Worm (Caenorhabditis elegans) whole organism, L4 larva: ENCODE data around the gene srx-36.

Experiments used
- T26A8.4 ChIP-seq: fragments of 200-800 bp; sonication (Bioruptor generic); IDR thresholded peaks from 2 replicates; pipeline ENCODE4 v1.3.6; 2022; ENCODE audit warnings: missing genetic modification characterization, missing compliant biosample characterization
- Y48G9A.11 ChIP-seq: fragments of 200-800 bp; sonication (Bioruptor generic); IDR thresholded peaks from 2 replicates; pipeline ENCODE4 v1.3.6; 2022; ENCODE audit warnings: missing genetic modification reagents, missing genetic modification characterization, missing compliant biosample characterization
- ZK546.5 ChIP-seq, 2 experiments: sonication (generic microtip); optimal IDR thresholded peaks; 2 replicates each; lab custom pipeline; 2017; ENCODE audit warnings: missing biosample characterization in 2 of 2, missing genetic modification characterization in 2 of 2
- aha-1 ChIP-seq: fragments of 150-350 bp; peaks from one replicate; lab custom pipeline; 2014; ENCODE audit warnings: missing biosample characterization, missing genetic modification characterization
- aly-2 ChIP-seq: sonication (generic microtip); optimal IDR thresholded peaks from 2 replicates; lab custom pipeline; 2018; ENCODE audit warnings: missing biosample characterization, missing genetic modification characterization
- ces-1 ChIP-seq: fragments of 150-350 bp; sonication (generic microtip); optimal IDR thresholded peaks from 4 replicates; lab custom pipeline; 2014; ENCODE audit warnings: missing biosample characterization, missing genetic modification reagents, missing genetic modification characterization
- duxl-1 ChIP-seq: sonication (generic microtip); optimal IDR thresholded peaks from 2 replicates; lab custom pipeline; 2016; ENCODE audit warnings: mild to moderate bottlenecking, missing genetic modification characterization, moderate library complexity, missing compliant biosample characterization; ENCODE audit not compliant: poor library complexity
- egl-43 ChIP-seq: fragments of 200-800 bp; sonication (Bioruptor generic); IDR thresholded peaks from 2 replicates; pipeline ENCODE4 v1.3.6; 2022; ENCODE audit warnings: missing genetic modification reagents, missing genetic modification characterization, missing compliant biosample characterization
- fkh-10 ChIP-seq: fragments of 150-350 bp; optimal IDR thresholded peaks from 2 replicates; lab custom pipeline; 2014; ENCODE audit warnings: missing biosample characterization, missing genetic modification reagents, missing genetic modification characterization
- gei-8 ChIP-seq: fragments of 200-800 bp; sonication (Bioruptor generic); optimal IDR thresholded peaks from 2 replicates; lab custom pipeline; 2018; ENCODE audit warnings: mild to moderate bottlenecking, missing genetic modification characterization, missing compliant biosample characterization
- hif-1 ChIP-seq, 2 experiments: sonication (generic microtip); optimal IDR thresholded peaks; 2 replicates each; lab custom pipeline; 2016 to 2017; ENCODE audit warnings: missing compliant biosample characterization in 2 of 2, missing genetic modification characterization in 2 of 2, missing genetic modification reagents in 2 of 2, missing genotype in 2 of 2, mild to moderate bottlenecking in 1 of 2
- hlh-11 ChIP-seq: fragments of 200-800 bp; sonication (Bioruptor generic); optimal IDR thresholded peaks from 2 replicates; lab custom pipeline; 2018; ENCODE audit warnings: mild to moderate bottlenecking, missing genetic modification characterization, missing compliant biosample characterization
- lim-7 ChIP-seq: fragments of 200-800 bp; sonication (Bioruptor generic); IDR thresholded peaks from 2 replicates; pipeline ENCODE4 v1.3.6; 2022; ENCODE audit warnings: missing genetic modification characterization, missing compliant biosample characterization
- madf-5 ChIP-seq, 2 experiments: fragments of 200-800 bp; sonication (Bioruptor generic); IDR thresholded peaks; 2 replicates each; pipeline ENCODE4 v1.3.6; 2022; ENCODE audit warnings: missing compliant biosample characterization in 2 of 2, missing genetic modification characterization in 2 of 2
- mdl-1 ChIP-seq, 2 experiments: fragments of 150-350 bp in 1 of 2; sonication (generic microtip) in 1 of 2; optimal IDR thresholded peaks; 2 replicates each; lab custom pipeline; 2014 to 2017; ENCODE audit warnings: missing biosample characterization in 2 of 2, missing genetic modification characterization in 2 of 2
- mdt-29 ChIP-seq: fragments of 200-800 bp; sonication (Bioruptor generic); IDR thresholded peaks from 2 replicates; pipeline ENCODE4 v1.3.6; 2022; ENCODE audit warnings: missing genetic modification reagents, missing genetic modification characterization, missing compliant biosample characterization
- mes-2 ChIP-seq: sonication (generic microtip); optimal IDR thresholded peaks from 2 replicates; lab custom pipeline; 2016; ENCODE audit warnings: missing genotype, mild to moderate bottlenecking, missing genetic modification characterization, missing compliant biosample characterization; ENCODE audit not compliant: poor library complexity, severe bottlenecking
- nhr-237 ChIP-seq: sonication (generic microtip); optimal IDR thresholded peaks from 2 replicates; lab custom pipeline; 2017; ENCODE audit warnings: missing biosample characterization, missing genetic modification characterization
- nhr-41 ChIP-seq: fragments of 200-800 bp; sonication (Bioruptor generic); IDR thresholded peaks from 2 replicates; pipeline ENCODE4 v1.3.6; 2022; ENCODE audit warnings: missing genetic modification reagents, missing genetic modification characterization, missing compliant biosample characterization
- nhr-42 ChIP-seq: fragments of 200-800 bp; sonication (Bioruptor generic); IDR thresholded peaks from 2 replicates; pipeline ENCODE4 v1.3.6; 2022; ENCODE audit warnings: missing genetic modification characterization, missing compliant biosample characterization
- nhr-48 ChIP-seq: sonication (generic microtip); optimal IDR thresholded peaks from 2 replicates; lab custom pipeline; 2016; ENCODE audit warnings: mild to moderate bottlenecking, missing genetic modification characterization, missing compliant biosample characterization
- nhr-6 ChIP-seq: fragments of 150-350 bp; optimal IDR thresholded peaks from 2 replicates; lab custom pipeline; 2014; ENCODE audit warnings: missing biosample characterization, missing genetic modification characterization
- nhr-76 ChIP-seq: fragments of 150-350 bp; optimal IDR thresholded peaks from 2 replicates; lab custom pipeline; 2014; ENCODE audit warnings: missing biosample characterization, missing genetic modification characterization
- rbr-2 ChIP-seq: sonication (generic microtip); optimal IDR thresholded peaks from 2 replicates; lab custom pipeline; 2016; ENCODE audit warnings: missing genotype, missing genetic modification characterization, missing compliant biosample characterization
- sdz-12 ChIP-seq: fragments of 200-800 bp; sonication (Bioruptor generic); optimal IDR thresholded peaks from 2 replicates; lab custom pipeline; 2018; ENCODE audit warnings: mild to moderate bottlenecking, missing genetic modification characterization, missing compliant biosample characterization
- spr-1 ChIP-seq: sonication (generic microtip); optimal IDR thresholded peaks from 2 replicates; lab custom pipeline; 2016; ENCODE audit warnings: mild to moderate bottlenecking, missing genetic modification characterization, missing compliant biosample characterization
- spr-3 ChIP-seq: fragments of 200-800 bp; sonication (Bioruptor generic); optimal IDR thresholded peaks from 2 replicates; lab custom pipeline; 2018; ENCODE audit warnings: mild to moderate bottlenecking, missing genetic modification characterization, missing compliant biosample characterization
- unc-130 ChIP-seq: sonication (generic microtip); optimal IDR thresholded peaks from 2 replicates; lab custom pipeline; 2016; ENCODE audit warnings: missing genetic modification reagents, missing genetic modification characterization, missing compliant biosample characterization
- unc-62 ChIP-seq, 3 experiments: fragments of 150-350 bp in 1 of 3; sonication (generic microtip); optimal IDR thresholded peaks in 2 of 3; peaks in 1 of 3; 1 replicate in 1 of 3; 2 replicates in 2 of 3; lab custom pipeline; 2014 to 2017; ENCODE audit warnings: missing biosample characterization in 3 of 3, missing genetic modification characterization in 3 of 3, missing genetic modification reagents in 3 of 3, missing genotype in 1 of 3
- zag-1 ChIP-seq: fragments of 150-350 bp; optimal IDR thresholded peaks from 2 replicates; lab custom pipeline; 2014; ENCODE audit warnings: missing biosample characterization, missing genetic modification characterization
- zfp-2 ChIP-seq: sonication (generic microtip); optimal IDR thresholded peaks from 2 replicates; lab custom pipeline; 2016; ENCODE audit warnings: mild to moderate bottlenecking, missing genetic modification characterization, missing compliant biosample characterization
- zfp-3 ChIP-seq: fragments of 200-800 bp; sonication (Bioruptor generic); conservative IDR thresholded peaks from 2 replicates; pipeline ENCODE4 v1.3.6; 2022; ENCODE audit warnings: missing genetic modification reagents, missing genetic modification characterization, missing compliant biosample characterization
- zip-11 ChIP-seq: fragments of 200-800 bp; sonication (Bioruptor generic); IDR thresholded peaks from 2 replicates; pipeline ENCODE4 v1.3.6; 2022; ENCODE audit warnings: missing genetic modification characterization, missing compliant biosample characterization
- ztf-7 ChIP-seq: fragments of 150-350 bp; optimal IDR thresholded peaks from 2 replicates; lab custom pipeline; 2014; ENCODE audit warnings: missing biosample characterization, missing genetic modification characterization

The srx-36 gene

ce11 chrV:7123979-7124378, 6.9 kb downstream of the srx-36 start:
- TF ChIP-seq ztf-7, result no peak
- peak in 1 of 2 experiments; percentile 96 for TF ChIP-seq unc-62 (GFP tag; optimal IDR thresholded peaks at IDR 0.05 in 1 of 2; lab: Kevin White, UChicago)
- no peak for TF ChIP-seq unc-62 (tag; optimal IDR thresholded peaks at IDR 0.05; lab: Kevin White, UChicago)
- no peak for TF ChIP-seq spr-3
- no peak for TF ChIP-seq lim-7 (GFP tag; lab: Robert Waterston, UW)

ce11 chrV:7123188-7123708, 7.6 kb downstream of the srx-36 start, which contains the start of gene lmd-5:
lmd-5 (plus strand) TSS chrV:7123658.
- no peak for TF ChIP-seq nhr-76
- peak; percentile 91 for TF ChIP-seq aha-1 (tag; lab: Kevin White, UChicago)
- peak in 1 of 2 experiments; percentile 67 for TF ChIP-seq unc-62 (GFP tag; optimal IDR thresholded peaks at IDR 0.05 in 1 of 2; lab: Kevin White, UChicago)
- TF ChIP-seq unc-62 (tag; optimal IDR thresholded peaks at IDR 0.05; lab: Kevin White, UChicago), result no peak

DNA sequence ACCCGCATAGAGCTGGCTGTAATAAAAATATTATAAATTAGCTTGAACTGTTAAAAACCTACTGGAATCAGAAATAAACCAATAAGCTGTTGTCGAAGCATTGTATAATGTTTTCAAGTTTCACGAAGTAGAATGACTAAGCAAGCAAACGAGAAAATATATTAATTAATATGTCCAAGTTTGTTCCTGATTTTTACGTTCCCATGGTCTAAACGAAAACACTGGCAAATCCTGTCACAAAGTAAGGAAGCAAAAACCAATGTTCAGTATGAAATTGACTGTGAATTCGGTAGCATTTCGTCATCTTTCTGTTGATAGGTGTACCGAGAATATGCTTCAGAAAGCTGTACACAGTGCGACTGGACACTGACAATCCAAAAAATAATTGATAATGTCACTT, 10.7 kb downstream of the srx-36 start, which contains the start of gene srx-34:
TSS of gene srx-34 (minus strand) at position 101 of the 400 bp plus-strand sequence.
- TF ChIP-seq egl-43 (no peak), ztf-7 (no peak), zfp-3 (no peak), mdt-29 (GFP tag; lab: Robert Waterston, UW) (no peak), duxl-1 (tag; lab: Kevin White, UChicago) (no peak), T26A8.4 (GFP tag; lab: Robert Waterston, UW) (no peak), hif-1 (tag; optimal IDR thresholded peaks at IDR 0.05; lab: Kevin White, UChicago) (no peak), zip-11 (no peak), nhr-48 (tag; lab: Kevin White, UChicago) (no peak), nhr-41 (no peak), hlh-11 (tag; lab: Kevin White, UChicago) (no peak), aly-2 (tag; lab: Kevin White, UChicago) (no peak), nhr-42 (GFP tag; lab: Robert Waterston, UW) (no peak), sdz-12 (GFP tag; lab: Kevin White, UChicago) (no peak)

DNA sequence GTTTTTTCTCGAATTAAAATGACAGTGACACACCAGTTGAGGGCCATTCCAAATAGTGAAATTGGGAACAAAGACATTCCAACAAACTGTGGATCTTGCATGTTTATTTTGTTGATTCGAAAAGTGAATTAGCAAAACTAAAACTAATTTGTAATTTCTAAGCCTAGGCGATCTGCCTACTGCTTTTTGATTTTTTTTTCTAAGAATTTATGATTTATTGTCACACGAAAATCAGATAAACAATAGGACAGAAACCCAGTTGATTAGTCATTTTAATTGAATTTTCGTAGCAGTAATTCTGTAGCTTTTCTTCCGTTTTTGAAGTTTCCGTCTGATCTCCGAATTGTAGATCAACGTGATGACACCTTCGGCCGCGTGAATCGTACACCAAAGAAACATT, 12.1 kb downstream of the srx-36 start, which contains the start of gene srx-33:
TSS of gene srx-33 (minus strand) at position 101 of the 400 bp plus-strand sequence.
- no peak for TF ChIP-seq mdl-1 (tag; optimal IDR thresholded peaks at IDR 0.05; lab: Kevin White, UChicago)
- TF ChIP-seq zfp-2 (tag; lab: Kevin White, UChicago), result no peak
- no peak for TF ChIP-seq spr-1
- no peak for TF ChIP-seq mes-2 (tag; lab: Kevin White, UChicago)
- no peak for TF ChIP-seq gei-8 (GFP tag; lab: Kevin White, UChicago)
- no peak for TF ChIP-seq hif-1 (tag; optimal IDR thresholded peaks at IDR 0.05; lab: Kevin White, UChicago)
- no peak for TF ChIP-seq nhr-42 (GFP tag; lab: Robert Waterston, UW)
- TF ChIP-seq unc-130 (GFP tag; lab: Kevin White, UChicago), result no peak
- no peak for TF ChIP-seq nhr-6
- no peak for TF ChIP-seq Y48G9A.11 (GFP tag; lab: Robert Waterston, UW)
- no peak for TF ChIP-seq madf-5 (GFP tag; IDR thresholded peaks at IDR 0.05; lab: Robert Waterston, UW)

ce11 chrV:7112223-7112622, 18.7 kb downstream of the srx-36 start:
- TF ChIP-seq zag-1 (tag; lab: Kevin White, UChicago), result no peak
- peak in 1 of 2 experiments; percentile 89 for TF ChIP-seq unc-62 (GFP tag; optimal IDR thresholded peaks at IDR 0.05 in 1 of 2; lab: Kevin White, UChicago)
- no peak for TF ChIP-seq unc-62 (tag; optimal IDR thresholded peaks at IDR 0.05; lab: Kevin White, UChicago)
- peak; percentile 62 for TF ChIP-seq aha-1 (tag; lab: Kevin White, UChicago)

ce11 chrV:7111276-7111675, 19.6 kb downstream of the srx-36 start:
- peak; percentile 80 for TF ChIP-seq fkh-10 (GFP tag; lab: Kevin White, UChicago)
- TF ChIP-seq ces-1 (GFP tag; lab: Kevin White, UChicago), result peak; percentile 71
- TF ChIP-seq nhr-237 (tag; lab: Kevin White, UChicago), result no peak
- TF ChIP-seq rbr-2 (tag; lab: Kevin White, UChicago), result peak; percentile 24
- peak in 1 of 2 experiments; percentile 56 for TF ChIP-seq unc-62 (GFP tag; optimal IDR thresholded peaks at IDR 0.05 in 1 of 2; lab: Kevin White, UChicago)
- no peak for TF ChIP-seq unc-62 (tag; optimal IDR thresholded peaks at IDR 0.05; lab: Kevin White, UChicago)
- no peak for TF ChIP-seq ZK546.5 (tag; optimal IDR thresholded peaks at IDR 0.05; lab: Kevin White, UChicago)
- no peak for TF ChIP-seq duxl-1 (tag; lab: Kevin White, UChicago)
